Worm (Caenorhabditis elegans) whole organism, L1 larva: ENCODE measurements around the gene syd-2.
A peak's percentile ranks its signal among the peaks of the same experiment; 100 is the strongest.

ENCODE experiments used
- C04F5.9 ChIP-seq: sonication (generic microtip); optimal IDR thresholded peaks from 2 replicates; lab custom pipeline; 2016; ENCODE audit warnings: missing genetic modification characterization, missing compliant biosample characterization
- C16A3.4 ChIP-seq: fragments of 150-350 bp; optimal IDR thresholded peaks from 2 replicates; lab custom pipeline; 2014; ENCODE audit warnings: missing biosample characterization, missing genetic modification characterization
- F16B12.6 ChIP-seq: fragments of 150-350 bp; optimal IDR thresholded peaks from 2 replicates; lab custom pipeline; 2014; ENCODE audit warnings: missing biosample characterization, missing genetic modification characterization
- Y116A8C.19 ChIP-seq: sonication (generic microtip); optimal IDR thresholded peaks from 2 replicates; lab custom pipeline; 2016; ENCODE audit warnings: missing compliant biosample characterization, missing genetic modification characterization, borderline replicate concordance
- ama-1 ChIP-seq: fragments of 150-350 bp; optimal IDR thresholded peaks from 2 replicates; lab custom pipeline; 2014
- ceh-63 ChIP-seq: fragments of 200-800 bp; sonication (Bioruptor generic); optimal IDR thresholded peaks from 2 replicates; lab custom pipeline; 2018; ENCODE audit warnings: mild to moderate bottlenecking, missing genetic modification characterization, missing compliant biosample characterization
- ceh-82 ChIP-seq, 3 experiments: fragments of 150-350 bp in 1 of 3; sonication (generic microtip) in 2 of 3; optimal IDR thresholded peaks; 2 replicates each; lab custom pipeline; 2014 to 2017; ENCODE audit warnings: missing biosample characterization in 3 of 3, missing genetic modification characterization in 3 of 3
- dpl-1 ChIP-seq, 3 experiments: fragments of 150-350 bp in 2 of 3; sonication (generic microtip) in 1 of 3; optimal IDR thresholded peaks; 2 replicates each; lab custom pipeline; 2014 to 2017; ENCODE audit warnings: missing biosample characterization in 3 of 3, missing genetic modification characterization in 3 of 3, missing genetic modification reagents in 3 of 3
- dsc-1 ChIP-seq: sonication (generic microtip); optimal IDR thresholded peaks from 2 replicates; lab custom pipeline; 2016; ENCODE audit warnings: mild to moderate bottlenecking, missing genetic modification characterization, missing compliant biosample characterization
- egl-13 ChIP-seq: sonication (generic microtip); optimal IDR thresholded peaks from 2 replicates; lab custom pipeline; 2016; ENCODE audit warnings: missing genotype, missing genetic modification reagents, missing genetic modification characterization, missing compliant biosample characterization
- egl-27 ChIP-seq, 2 experiments: fragments of 150-350 bp in 1 of 2; sonication (generic microtip); optimal IDR thresholded peaks; 3 replicates each; lab custom pipeline; 2017 to 2018; ENCODE audit warnings: missing biosample characterization in 2 of 2, missing genetic modification characterization in 2 of 2, missing genetic modification reagents in 2 of 2
- elt-2 ChIP-seq: sonication (generic microtip); optimal IDR thresholded peaks from 2 replicates; lab custom pipeline; 2016; ENCODE audit warnings: missing genetic modification characterization, mild to moderate bottlenecking, inconsistent platforms, missing compliant biosample characterization, missing genetic modification reagents
- fkh-10 ChIP-seq: sonication (generic microtip); optimal IDR thresholded peaks from 2 replicates; lab custom pipeline; 2017; ENCODE audit warnings: missing biosample characterization, missing genetic modification reagents, missing genetic modification characterization
- fos-1 ChIP-seq: fragments of 150-350 bp; optimal IDR thresholded peaks from 2 replicates; lab custom pipeline; 2014; ENCODE audit warnings: missing biosample characterization, missing genetic modification characterization
- hlh-4 ChIP-seq: sonication (generic microtip); optimal IDR thresholded peaks from 2 replicates; lab custom pipeline; 2016; ENCODE audit warnings: mild to moderate bottlenecking, missing genetic modification characterization, missing compliant biosample characterization
- hpl-2 ChIP-seq: fragments of 150-350 bp; optimal IDR thresholded peaks from 2 replicates; lab custom pipeline; 2014; ENCODE audit warnings: missing biosample characterization, missing genetic modification reagents, missing genetic modification characterization
- irx-1 ChIP-seq: sonication (generic microtip); optimal IDR thresholded peaks from 2 replicates; lab custom pipeline; 2016; ENCODE audit warnings: missing genetic modification characterization, missing compliant biosample characterization
- jun-1 ChIP-seq: fragments of 150-350 bp; optimal IDR thresholded peaks from 2 replicates; lab custom pipeline; 2014; ENCODE audit warnings: missing biosample characterization, missing genetic modification reagents, missing genetic modification characterization
- lin-35 ChIP-seq, 2 experiments: fragments of 150-350 bp; optimal IDR thresholded peaks; 2 replicates each; lab custom pipeline; 2014; ENCODE audit warnings: missing biosample characterization in 2 of 2, missing genetic modification characterization in 2 of 2, missing genetic modification reagents in 2 of 2
- lsy-2 ChIP-seq, 2 experiments: fragments of 150-350 bp; optimal IDR thresholded peaks; 2 replicates each; lab custom pipeline; 2014; ENCODE audit warnings: missing biosample characterization in 2 of 2, missing genetic modification characterization in 2 of 2
- mab-9 ChIP-seq: fragments of 200-800 bp; sonication (Bioruptor generic); IDR thresholded peaks from 2 replicates; pipeline ENCODE4 v1.3.6; 2022; ENCODE audit warnings: missing genetic modification reagents, missing genetic modification characterization, missing compliant biosample characterization
- mdl-1 ChIP-seq, 2 experiments: fragments of 150-350 bp; optimal IDR thresholded peaks; 2 replicates each; lab custom pipeline; 2014 to 2017; ENCODE audit warnings: missing biosample characterization in 2 of 2, missing genetic modification characterization in 2 of 2, inconsistent platforms in 1 of 2
- mep-1 ChIP-seq: fragments of 150-350 bp; optimal IDR thresholded peaks from 2 replicates; lab custom pipeline; 2014; ENCODE audit warnings: missing biosample characterization, missing genetic modification characterization
- nhr-11 ChIP-seq: fragments of 150-350 bp; optimal IDR thresholded peaks from 2 replicates; lab custom pipeline; 2014; ENCODE audit warnings: missing biosample characterization, missing genetic modification characterization
- nhr-20 ChIP-seq: sonication (generic microtip); optimal IDR thresholded peaks from 2 replicates; lab custom pipeline; 2016; ENCODE audit warnings: mild to moderate bottlenecking, missing genetic modification characterization, missing compliant biosample characterization
- nhr-28 ChIP-seq: fragments of 150-350 bp; optimal IDR thresholded peaks from 2 replicates; lab custom pipeline; 2014; ENCODE audit warnings: missing biosample characterization, missing genetic modification characterization
- nhr-71 ChIP-seq: sonication (generic microtip); optimal IDR thresholded peaks from 2 replicates; lab custom pipeline; 2016; ENCODE audit warnings: mild to moderate bottlenecking, missing genetic modification characterization, moderate library complexity, missing compliant biosample characterization
- nhr-76 ChIP-seq: sonication (generic microtip); optimal IDR thresholded peaks from 2 replicates; lab custom pipeline; 2017; ENCODE audit warnings: missing biosample characterization, missing genetic modification characterization
- nhr-77 ChIP-seq: fragments of 150-350 bp; optimal IDR thresholded peaks from 2 replicates; lab custom pipeline; 2014; ENCODE audit warnings: missing biosample characterization, missing genetic modification characterization
- nhr-84 ChIP-seq: sonication (generic microtip); optimal IDR thresholded peaks from 2 replicates; lab custom pipeline; 2017; ENCODE audit warnings: missing biosample characterization, missing genetic modification characterization
- nhr-85 ChIP-seq: sonication (generic microtip); peaks from one replicate; lab custom pipeline; 2016; ENCODE audit warnings: missing genetic modification characterization, inconsistent platforms, missing compliant biosample characterization
- pax-3 ChIP-seq: fragments of 200-800 bp; sonication (Bioruptor generic); optimal IDR thresholded peaks from 2 replicates; lab custom pipeline; 2018; ENCODE audit warnings: mild to moderate bottlenecking, missing genetic modification characterization, moderate library complexity, missing compliant biosample characterization
- skn-1 ChIP-seq: fragments of 150-350 bp; optimal IDR thresholded peaks from 2 replicates; lab custom pipeline; 2014; ENCODE audit warnings: missing biosample characterization, missing genetic modification characterization
- sox-4 ChIP-seq: sonication (generic microtip); optimal IDR thresholded peaks from 2 replicates; lab custom pipeline; 2016; ENCODE audit warnings: missing genetic modification characterization, missing compliant biosample characterization
- sptf-1 ChIP-seq: fragments of 150-350 bp; optimal IDR thresholded peaks from 2 replicates; lab custom pipeline; 2014; ENCODE audit warnings: missing biosample characterization, missing genetic modification characterization
- sup-37 ChIP-seq: fragments of 200-800 bp; sonication (Bioruptor generic); optimal IDR thresholded peaks from 2 replicates; lab custom pipeline; 2018; ENCODE audit warnings: mild to moderate bottlenecking, missing genetic modification characterization, missing compliant biosample characterization
- tbx-2 ChIP-seq: sonication (generic microtip); optimal IDR thresholded peaks from 2 replicates; lab custom pipeline; 2016; ENCODE audit warnings: missing genetic modification characterization, missing compliant biosample characterization
- tlp-1 ChIP-seq: fragments of 150-350 bp; optimal IDR thresholded peaks from 2 replicates; lab custom pipeline; 2014; ENCODE audit warnings: missing biosample characterization, missing genetic modification characterization
- unc-130 ChIP-seq: fragments of 150-350 bp; optimal IDR thresholded peaks from 2 replicates; lab custom pipeline; 2017; ENCODE audit warnings: missing biosample characterization, missing genetic modification characterization, inconsistent platforms
- unc-62 ChIP-seq: fragments of 150-350 bp; optimal IDR thresholded peaks from 2 replicates; lab custom pipeline; 2014; ENCODE audit warnings: missing biosample characterization, missing genetic modification reagents, missing genetic modification characterization
- vab-15 ChIP-seq: sonication (generic microtip); optimal IDR thresholded peaks from 2 replicates; lab custom pipeline; 2017; ENCODE audit warnings: missing genotype, mild to moderate bottlenecking, missing genetic modification characterization, missing compliant biosample characterization
- zag-1 ChIP-seq: fragments of 150-350 bp; optimal IDR thresholded peaks from 2 replicates; lab custom pipeline; 2014; ENCODE audit warnings: missing biosample characterization, missing genetic modification characterization
- zip-4 ChIP-seq: fragments of 200-800 bp; sonication (Bioruptor generic); optimal IDR thresholded peaks from 2 replicates; lab custom pipeline; 2018; ENCODE audit warnings: mild to moderate bottlenecking, missing genetic modification characterization, moderate library complexity, missing compliant biosample characterization
- ztf-4 ChIP-seq: fragments of 150-350 bp; optimal IDR thresholded peaks from 2 replicates; lab custom pipeline; 2014; ENCODE audit warnings: missing biosample characterization, missing genetic modification characterization

The syd-2 gene

ce11 chrX:10533447-10533846 lies 21.6 kb downstream of the syd-2 start, which contains the start of gene glo-3:
Gene glo-3 (plus strand): TSS chrX:10533699.
- no peak for TF ChIP-seq nhr-84 (tag; lab: Kevin White, UChicago)
- TF ChIP-seq elt-2 (tag; lab: Kevin White, UChicago), result peak; percentile 60
- TF ChIP-seq, all 84 proteins: peak for 1

ce11 chrX:10532180-10532833 lies 22.7 kb downstream of the syd-2 start:
- no peak for TF ChIP-seq tlp-1 (tag; lab: Kevin White, UChicago)
- no peak for TF ChIP-seq zag-1 (tag; lab: Kevin White, UChicago)
- peak; percentile 93 for TF ChIP-seq elt-2 (tag; lab: Kevin White, UChicago)
- no peak for TF ChIP-seq ceh-63
- no peak for TF ChIP-seq zip-4 (GFP tag; lab: Kevin White, UChicago)
- no peak for TF ChIP-seq ceh-82 (tag; optimal IDR thresholded peaks at IDR 0.05; lab: Kevin White, UChicago)
- TF ChIP-seq fkh-10 (GFP tag; lab: Kevin White, UChicago), result no peak
- peak; percentile 26 for TF ChIP-seq egl-13 (tag; lab: Kevin White, UChicago)
- TF ChIP-seq nhr-20, result peak; percentile 18
- TF ChIP-seq nhr-71 (tag; lab: Kevin White, UChicago), result peak; percentile 15
- TF ChIP-seq lin-35 (GFP tag; optimal IDR thresholded peaks at IDR 0.05; lab: Kevin White, UChicago), result peak in 1 of 2 experiments; percentile 38

ce11 chrX:10528993-10529392 lies 26.0 kb downstream of the syd-2 start, which contains the start of the genes F14F3.5 and slcf-1:
Gene F14F3.5 (minus strand): TSS chrX:10529226.
Gene slcf-1 (plus strand): TSS chrX:10529294.
- TF ChIP-seq egl-27 (tag; optimal IDR thresholded peaks at IDR 0.05; lab: Kevin White, UChicago) (no peak), elt-2 (tag; lab: Kevin White, UChicago) (peak; percentile 75)
- TF ChIP-seq, all 84 proteins: peak for 1

- no peak for TF ChIP-seq fkh-10 (GFP tag; lab: Kevin White, UChicago)
- no peak for TF ChIP-seq nhr-11
- TF ChIP-seq elt-2 (tag; lab: Kevin White, UChicago), result peak; percentile 39
- no peak for TF ChIP-seq nhr-85
- TF ChIP-seq ztf-4 (tag; lab: Kevin White, UChicago), result no peak
- TF ChIP-seq F16B12.6, result no peak
- TF ChIP-seq mab-9, result no peak
- TF ChIP-seq Y116A8C.19, result no peak
- TF ChIP-seq vab-15 (tag; lab: Kevin White, UChicago), result no peak
- no peak for TF ChIP-seq skn-1 (tag; lab: Kevin White, UChicago)
- peak in 1 of 2 experiments; percentile 10 for TF ChIP-seq mdl-1 (tag; optimal IDR thresholded peaks at IDR 0.05; lab: Kevin White, UChicago)
- TF ChIP-seq nhr-77 (tag; lab: Kevin White, UChicago), result no peak
- no peak for TF ChIP-seq C04F5.9 (tag; lab: Kevin White, UChicago)
- TF ChIP-seq dsc-1 (tag; lab: Kevin White, UChicago), result no peak
- TF ChIP-seq hpl-2 (GFP tag; lab: Kevin White, UChicago), result no peak
- no peak for TF ChIP-seq sox-4 (tag; lab: Kevin White, UChicago)
Measured at ce11 chrX:10527414-10527813, 27.6 kb downstream of the syd-2 start.

ce11 chrX:10524483-10524948 lies 30.5 kb downstream of the syd-2 start, which contains the start of the genes mboa-7 and git-1:
Gene mboa-7 (minus strand): TSS chrX:10524565.
Gene git-1 (plus strand): TSS chrX:10524898.
- TF ChIP-seq irx-1 (tag; lab: Kevin White, UChicago) (no peak), ama-1 (lab: Kevin White, UChicago) (no peak), sup-37 (no peak), sptf-1 (tag; lab: Kevin White, UChicago) (no peak), nhr-77 (tag; lab: Kevin White, UChicago) (peak; percentile 45), unc-62 (GFP tag; lab: Kevin White, UChicago) (no peak), dpl-1 (GFP tag; optimal IDR thresholded peaks at IDR 0.05; lab: Kevin White, UChicago) (peak; percentile 35 to 54 (median 54)), mdl-1 (tag; optimal IDR thresholded peaks at IDR 0.05; lab: Kevin White, UChicago) (peak in 1 of 2 experiments; percentile 50), mep-1 (tag; lab: Kevin White, UChicago) (peak; percentile 55), jun-1 (no peak), tbx-2 (peak; percentile 65), zag-1 (tag; lab: Kevin White, UChicago) (no peak), hlh-4 (tag; lab: Kevin White, UChicago) (no peak), unc-130 (peak; percentile 66), pax-3 (tag; lab: Kevin White, UChicago) (peak; percentile 3), C16A3.4 (peak; percentile 71), nhr-28 (no peak), skn-1 (tag; lab: Kevin White, UChicago) (peak; percentile 37), nhr-71 (tag; lab: Kevin White, UChicago) (peak; percentile 74), fos-1 (tag; lab: Kevin White, UChicago) (no peak), lsy-2 (tag; optimal IDR thresholded peaks at IDR 0.05; lab: Kevin White, UChicago) (peak; percentile 66 to 73), nhr-76 (no peak)
